Worm (Caenorhabditis elegans) whole organism, L1 larva: ENCODE measurements around the gene srt-53.

Experiments used
- aha-1 ChIP-seq: fragments of 150-350 bp; optimal IDR thresholded peaks from 2 replicates; lab custom pipeline; 2014; ENCODE audit warnings: missing biosample characterization, missing genetic modification characterization
- ama-1 ChIP-seq: fragments of 150-350 bp; optimal IDR thresholded peaks from 2 replicates; lab custom pipeline; 2014
- ceh-90 ChIP-seq: sonication (generic microtip); optimal IDR thresholded peaks from 2 replicates; lab custom pipeline; 2016; ENCODE audit warnings: missing genetic modification characterization, missing compliant biosample characterization
- elt-3 ChIP-seq, 6 experiments: fragments of 150-350 bp in 1 of 6; sonication (generic microtip); optimal IDR thresholded peaks; 2 replicates each; lab custom pipeline; 2017 to 2018; ENCODE audit warnings: missing biosample characterization in 6 of 6, missing genetic modification characterization in 6 of 6, inconsistent platforms in 1 of 6
- nhr-11 ChIP-seq: fragments of 150-350 bp; optimal IDR thresholded peaks from 2 replicates; lab custom pipeline; 2014; ENCODE audit warnings: missing biosample characterization, missing genetic modification characterization
- nhr-28 ChIP-seq: fragments of 150-350 bp; optimal IDR thresholded peaks from 2 replicates; lab custom pipeline; 2014; ENCODE audit warnings: missing biosample characterization, missing genetic modification characterization
- pax-3 ChIP-seq: fragments of 200-800 bp; sonication (Bioruptor generic); optimal IDR thresholded peaks from 2 replicates; lab custom pipeline; 2018; ENCODE audit warnings: mild to moderate bottlenecking, missing genetic modification characterization, moderate library complexity, missing compliant biosample characterization
- skn-1 ChIP-seq: fragments of 150-350 bp; optimal IDR thresholded peaks from 2 replicates; lab custom pipeline; 2014; ENCODE audit warnings: missing biosample characterization, missing genetic modification characterization
- tlp-1 ChIP-seq: fragments of 150-350 bp; optimal IDR thresholded peaks from 2 replicates; lab custom pipeline; 2014; ENCODE audit warnings: missing biosample characterization, missing genetic modification characterization

- TF ChIP-seq skn-1 (tag; lab: Kevin White, UChicago) = peak; percentile 31
- no peak for TF ChIP-seq ceh-90 (tag; lab: Kevin White, UChicago)
- no peak for TF ChIP-seq nhr-28 (tag; lab: Kevin White, UChicago)
- peak in 1 of 6 experiments; percentile 15 for TF ChIP-seq elt-3 (tag; optimal IDR thresholded peaks at IDR 0.05; lab: Kevin White, UChicago)
- TF ChIP-seq pax-3 (tag; lab: Kevin White, UChicago) = no peak
- TF ChIP-seq aha-1 (tag; lab: Kevin White, UChicago) = no peak
- TF ChIP-seq tlp-1 (tag; lab: Kevin White, UChicago) = no peak
- no peak for TF ChIP-seq ama-1 (lab: Kevin White, UChicago)
- no peak for TF ChIP-seq nhr-11
Measured at ce11 chrV:7983381-7984052, 43.3 kb upstream of the srt-53 start, which contains the start of the genes natb-1 and abhd-12.
